Fruit fly (Drosophila melanogaster) whole organism, prepupa: ENCODE measurements around the gene CG43051.

Source experiments
- CG16779 ChIP-seq: fragments of 200-800 bp; sonication (Bioruptor generic); optimal IDR thresholded peaks from 3 replicates; lab custom pipeline; 2017; ENCODE audit warnings: missing biosample characterization, mild to moderate bottlenecking, missing genetic modification characterization
- CG8632 ChIP-seq: fragments of 200-800 bp; sonication (Bioruptor generic); optimal IDR thresholded peaks from 3 replicates; lab custom pipeline; 2016; ENCODE audit warnings: missing biosample characterization, missing genetic modification characterization
- Gug ChIP-seq: fragments of 200-800 bp; sonication (Bioruptor generic); IDR thresholded peaks from 2 replicates; pipeline ENCODE4 v1.3.6; 2022; ENCODE audit warnings: missing biosample characterization, missing genetic modification characterization
- salr ChIP-seq, 2 experiments: fragments of 200-800 bp; sonication (Bioruptor generic); optimal IDR thresholded peaks; 3 replicates each; lab custom pipeline; 2016 to 2018; ENCODE audit warnings: missing biosample characterization in 2 of 2, missing genetic modification characterization in 2 of 2, mild to moderate bottlenecking in 1 of 2
- svp ChIP-seq: fragments of 200-800 bp; sonication (Bioruptor generic); peaks from one replicate; lab custom pipeline; 2016; ENCODE audit warnings: missing biosample characterization, missing genetic modification characterization

dm6 chr2L:12468813-12469212, 38.9 kb upstream of the CG43051 start:
- TF ChIP-seq svp (GFP tag; lab: Kevin White, UChicago) (no peak), CG16779 (tag; lab: Kevin White, UChicago) (no peak), CG8632 (no peak), salr (GFP tag; optimal IDR thresholded peaks at IDR 0.05; lab: Kevin White, UChicago) (no peak), Gug (GFP tag; lab: Robert Waterston, UW) (no peak)
